Worm (Caenorhabditis elegans): ENCODE results near the gene srw-8.

ce11 chrV:3034236-3034635, at the start of gene srw-8:
- TF ChIP-seq D2030.7 (GFP tag; IDR thresholded peaks at IDR 0.05) = no peak
- TF ChIP-seq Y53F4B.3 (GFP tag; IDR thresholded peaks at IDR 0.05) = no peak
- TF ChIP-seq him-1 (tag; optimal IDR thresholded peaks at IDR 0.05) = no peak
